2 fruit fly cellular contexts compared by ENCODE assay signal in genomic region chrX:5058688-5059087, dm6.
A peak's percentile ranks its signal among the peaks of the same experiment; 100 is the strongest.
TF ChIP-seq lines count a peak whose summit lies in the region.

No protein-coding gene starts in this region.

TF ChIP-seq in whole organism, embryonic, 481 proteins besides CTCF, POLR2A, EP300 and RAD21 (continued from another document):
- TF ChIP-seq CG16863 (GFP tag; optimal IDR thresholded peaks at IDR 0.05; lab: Kevin White, UChicago) (no peak), CG17912 (GFP tag; optimal IDR thresholded peaks at IDR 0.05; lab: Kevin White, UChicago) (no peak), NFAT (GFP tag; IDR thresholded peaks at IDR 0.05; lab: Robert Waterston, UW) (no peak), prd (optimal IDR thresholded peaks at IDR 0.05; lab: Kevin White, UChicago) (no peak), prd (GFP tag; IDR thresholded peaks at IDR 0.05; lab: Robert Waterston, UW) (0 out of 3 replicates have a peak, but pooled peaks have one; percentile 38), pum (GFP tag; optimal IDR thresholded peaks at IDR 0.05; lab: Kevin White, UChicago) (no peak)

TF ChIP-seq in whole organism, prepupa, 60 proteins besides CTCF, POLR2A, EP300 and RAD21 (continued from another document):
- TF ChIP-seq CG15336 (GFP tag; IDR thresholded peaks at IDR 0.05; lab: Robert Waterston, UW) (peak; percentile 50; the same call in 1 of the 2 replicates), CG3032 (tag; optimal IDR thresholded peaks at IDR 0.05; lab: Kevin White, UChicago) (no peak), achi (GFP tag; optimal IDR thresholded peaks at IDR 0.05; lab: Kevin White, UChicago) (peak; percentile 24), CG16779 (tag; optimal IDR thresholded peaks at IDR 0.05; lab: Kevin White, UChicago) (no peak), eg (GFP tag; IDR thresholded peaks at IDR 0.05; lab: Robert Waterston, UW) (peak; percentile 61; the same call in 2 of the 3 replicates), Sox14 (GFP tag; optimal IDR thresholded peaks at IDR 0.05; lab: Kevin White, UChicago) (no peak), CG6808 (GFP tag; optimal IDR thresholded peaks at IDR 0.05; lab: Kevin White, UChicago) (no peak), Hr38 (GFP tag; optimal IDR thresholded peaks at IDR 0.05; lab: Kevin White, UChicago) (no peak), CG6163 (GFP tag; IDR thresholded peaks at IDR 0.05; lab: Robert Waterston, UW) (peak; percentile 59; the same call in 1 of the 3 replicates), salr (GFP tag; optimal IDR thresholded peaks at IDR 0.05; lab: Kevin White, UChicago) (no peak), CG34406 (GFP tag; optimal IDR thresholded peaks at IDR 0.05; lab: Kevin White, UChicago) (no peak), fd85E (GFP tag; optimal IDR thresholded peaks at IDR 0.05; lab: Kevin White, UChicago) (no peak), fd59A (GFP tag; optimal IDR thresholded peaks at IDR 0.05; lab: Kevin White, UChicago) (no peak), CG8319 (GFP tag; optimal IDR thresholded peaks at IDR 0.05; lab: Kevin White, UChicago) (no peak), OdsH (GFP tag; optimal IDR thresholded peaks at IDR 0.05; lab: Kevin White, UChicago) (peak; percentile 42), CG6276 (GFP tag; optimal IDR thresholded peaks at IDR 0.05; lab: Kevin White, UChicago) (no peak), Sox15 (GFP tag; optimal IDR thresholded peaks at IDR 0.05; lab: Kevin White, UChicago) (no peak), Eip93F (GFP tag; optimal IDR thresholded peaks at IDR 0.05; lab: Kevin White, UChicago) (no peak), CG10631 (GFP tag; optimal IDR thresholded peaks at IDR 0.05; lab: Kevin White, UChicago) (peak; percentile 30), CG11294 (GFP tag; IDR thresholded peaks at IDR 0.05; lab: Robert Waterston, UW) (peak; percentile 54; the same call in 1 of the 2 replicates), Eip75B (GFP tag; optimal IDR thresholded peaks at IDR 0.05; lab: Kevin White, UChicago) (no peak), CG6792 (GFP tag; optimal IDR thresholded peaks at IDR 0.05; lab: Kevin White, UChicago) (no peak), Eip78C (GFP tag; lab: Kevin White, UChicago) (peak; percentile 46), topi (GFP tag; optimal IDR thresholded peaks at IDR 0.05; lab: Kevin White, UChicago) (peak; percentile 1), vri (GFP tag; optimal IDR thresholded peaks at IDR 0.05; lab: Kevin White, UChicago) (peak; percentile 19), acj6 (GFP tag; optimal IDR thresholded peaks at IDR 0.05; lab: Kevin White, UChicago) (peak; percentile 1)
